Worm (Caenorhabditis elegans) whole organism, L1 larva: ENCODE measurements around the gene syx-2.

Experiments
- C04F5.9 ChIP-seq: sonication (generic microtip); optimal IDR thresholded peaks from 2 replicates; lab custom pipeline; 2016; ENCODE audit warnings: missing genetic modification characterization, missing compliant biosample characterization
- C16A3.4 ChIP-seq: fragments of 150-350 bp; optimal IDR thresholded peaks from 2 replicates; lab custom pipeline; 2014; ENCODE audit warnings: missing biosample characterization, missing genetic modification characterization
- C34B4.2 ChIP-seq: sonication (generic microtip); optimal IDR thresholded peaks from 2 replicates; lab custom pipeline; 2017; ENCODE audit warnings: mild to moderate bottlenecking, missing genetic modification characterization, missing compliant biosample characterization
- aly-2 ChIP-seq: fragments of 150-350 bp; optimal IDR thresholded peaks from 2 replicates; lab custom pipeline; 2014; ENCODE audit warnings: missing biosample characterization, missing genetic modification characterization
- blmp-1 ChIP-seq: fragments of 150-350 bp; optimal IDR thresholded peaks from 2 replicates; lab custom pipeline; 2014; ENCODE audit warnings: missing biosample characterization, missing genetic modification characterization
- ceh-63 ChIP-seq: fragments of 200-800 bp; sonication (Bioruptor generic); optimal IDR thresholded peaks from 2 replicates; lab custom pipeline; 2018; ENCODE audit warnings: mild to moderate bottlenecking, missing genetic modification characterization, missing compliant biosample characterization
- ceh-8 ChIP-seq: fragments of 200-800 bp; sonication (Bioruptor generic); optimal IDR thresholded peaks from 2 replicates; lab custom pipeline; 2018; ENCODE audit warnings: mild to moderate bottlenecking, missing genetic modification characterization, moderate library complexity, missing compliant biosample characterization
- ceh-82 ChIP-seq, 3 experiments: fragments of 150-350 bp in 1 of 3; sonication (generic microtip) in 2 of 3; optimal IDR thresholded peaks; 2 replicates each; lab custom pipeline; 2014 to 2017; ENCODE audit warnings: missing biosample characterization in 3 of 3, missing genetic modification characterization in 3 of 3
- ceh-90 ChIP-seq: sonication (generic microtip); optimal IDR thresholded peaks from 2 replicates; lab custom pipeline; 2016; ENCODE audit warnings: missing genetic modification characterization, missing compliant biosample characterization
- ces-1 ChIP-seq: fragments of 150-350 bp; optimal IDR thresholded peaks from 2 replicates; lab custom pipeline; 2014; ENCODE audit warnings: missing biosample characterization, missing genetic modification reagents, missing genetic modification characterization
- dsc-1 ChIP-seq: sonication (generic microtip); optimal IDR thresholded peaks from 2 replicates; lab custom pipeline; 2016; ENCODE audit warnings: mild to moderate bottlenecking, missing genetic modification characterization, missing compliant biosample characterization
- efl-1 ChIP-seq, 4 experiments: fragments of 150-350 bp; optimal IDR thresholded peaks in 3 of 4; peaks in 1 of 4; 1 replicate in 1 of 4; 2 replicates in 3 of 4; lab custom pipeline; 2014; ENCODE audit warnings: missing biosample characterization in 2 of 4, missing genetic modification characterization in 2 of 4, missing genetic modification reagents in 2 of 4
- efl-3 ChIP-seq: fragments of 200-800 bp; sonication (Bioruptor generic); optimal IDR thresholded peaks from 2 replicates; lab custom pipeline; 2018; ENCODE audit warnings: mild to moderate bottlenecking, missing genetic modification characterization, missing compliant biosample characterization
- egl-13 ChIP-seq: sonication (generic microtip); optimal IDR thresholded peaks from 2 replicates; lab custom pipeline; 2016; ENCODE audit warnings: missing genotype, missing genetic modification reagents, missing genetic modification characterization, missing compliant biosample characterization
- elt-2 ChIP-seq: sonication (generic microtip); optimal IDR thresholded peaks from 2 replicates; lab custom pipeline; 2016; ENCODE audit warnings: missing genetic modification characterization, mild to moderate bottlenecking, inconsistent platforms, missing compliant biosample characterization, missing genetic modification reagents
- elt-3 ChIP-seq, 6 experiments: fragments of 150-350 bp in 1 of 6; sonication (generic microtip); optimal IDR thresholded peaks; 2 replicates each; lab custom pipeline; 2017 to 2018; ENCODE audit warnings: missing biosample characterization in 6 of 6, missing genetic modification characterization in 6 of 6, inconsistent platforms in 1 of 6
- fkh-8 ChIP-seq: sonication (generic microtip); optimal IDR thresholded peaks from 2 replicates; lab custom pipeline; 2016; ENCODE audit warnings: mild to moderate bottlenecking, missing genetic modification characterization, missing compliant biosample characterization
- irx-1 ChIP-seq: sonication (generic microtip); optimal IDR thresholded peaks from 2 replicates; lab custom pipeline; 2016; ENCODE audit warnings: missing genetic modification characterization, missing compliant biosample characterization
- jun-1 ChIP-seq: fragments of 150-350 bp; optimal IDR thresholded peaks from 2 replicates; lab custom pipeline; 2014; ENCODE audit warnings: missing biosample characterization, missing genetic modification reagents, missing genetic modification characterization
- lin-14 ChIP-seq: fragments of 200-800 bp; sonication (Bioruptor generic); optimal IDR thresholded peaks from 2 replicates; lab custom pipeline; 2018; ENCODE audit warnings: mild to moderate bottlenecking, missing genetic modification characterization, moderate library complexity, missing compliant biosample characterization
- lin-35 ChIP-seq, 2 experiments: fragments of 150-350 bp; optimal IDR thresholded peaks; 2 replicates each; lab custom pipeline; 2014; ENCODE audit warnings: missing biosample characterization in 2 of 2, missing genetic modification characterization in 2 of 2, missing genetic modification reagents in 2 of 2
- lin-39 ChIP-seq: fragments of 150-350 bp; optimal IDR thresholded peaks from 2 replicates; lab custom pipeline; 2014; ENCODE audit warnings: missing biosample characterization, missing genetic modification reagents, missing genetic modification characterization
- lir-3 ChIP-seq: sonication (generic microtip); optimal IDR thresholded peaks from 2 replicates; lab custom pipeline; 2016; ENCODE audit warnings: mild to moderate bottlenecking, missing genetic modification characterization, moderate library complexity, missing compliant biosample characterization; ENCODE audit not compliant: poor library complexity
- lsy-2 ChIP-seq, 2 experiments: fragments of 150-350 bp; optimal IDR thresholded peaks; 2 replicates each; lab custom pipeline; 2014; ENCODE audit warnings: missing biosample characterization in 2 of 2, missing genetic modification characterization in 2 of 2
- mdl-1 ChIP-seq, 2 experiments: fragments of 150-350 bp; optimal IDR thresholded peaks; 2 replicates each; lab custom pipeline; 2014 to 2017; ENCODE audit warnings: missing biosample characterization in 2 of 2, missing genetic modification characterization in 2 of 2, inconsistent platforms in 1 of 2
- mep-1 ChIP-seq: fragments of 150-350 bp; optimal IDR thresholded peaks from 2 replicates; lab custom pipeline; 2014; ENCODE audit warnings: missing biosample characterization, missing genetic modification characterization
- nhr-11 ChIP-seq: fragments of 150-350 bp; optimal IDR thresholded peaks from 2 replicates; lab custom pipeline; 2014; ENCODE audit warnings: missing biosample characterization, missing genetic modification characterization
- nhr-19 ChIP-seq: fragments of 200-800 bp; sonication (Bioruptor generic); conservative IDR thresholded peaks from 2 replicates; pipeline ENCODE4 v1.3.6; 2022; ENCODE audit warnings: missing genetic modification characterization, missing compliant biosample characterization
- nhr-20 ChIP-seq: sonication (generic microtip); optimal IDR thresholded peaks from 2 replicates; lab custom pipeline; 2016; ENCODE audit warnings: mild to moderate bottlenecking, missing genetic modification characterization, missing compliant biosample characterization
- nhr-237 ChIP-seq: fragments of 150-350 bp; optimal IDR thresholded peaks from 2 replicates; lab custom pipeline; 2014; ENCODE audit warnings: missing biosample characterization, missing genetic modification characterization
- nhr-28 ChIP-seq: fragments of 150-350 bp; optimal IDR thresholded peaks from 2 replicates; lab custom pipeline; 2014; ENCODE audit warnings: missing biosample characterization, missing genetic modification characterization
- nhr-47 ChIP-seq: sonication (generic microtip); optimal IDR thresholded peaks from 2 replicates; lab custom pipeline; 2016; ENCODE audit warnings: mild to moderate bottlenecking, missing genetic modification characterization, moderate library complexity, missing compliant biosample characterization
- nhr-71 ChIP-seq: sonication (generic microtip); optimal IDR thresholded peaks from 2 replicates; lab custom pipeline; 2016; ENCODE audit warnings: mild to moderate bottlenecking, missing genetic modification characterization, moderate library complexity, missing compliant biosample characterization
- nhr-77 ChIP-seq: fragments of 150-350 bp; optimal IDR thresholded peaks from 2 replicates; lab custom pipeline; 2014; ENCODE audit warnings: missing biosample characterization, missing genetic modification characterization
- rnt-1 ChIP-seq: sonication (generic microtip); optimal IDR thresholded peaks from 2 replicates; lab custom pipeline; 2016; ENCODE audit warnings: mild to moderate bottlenecking, missing genetic modification characterization, moderate library complexity, missing compliant biosample characterization
- skn-1 ChIP-seq: fragments of 150-350 bp; optimal IDR thresholded peaks from 2 replicates; lab custom pipeline; 2014; ENCODE audit warnings: missing biosample characterization, missing genetic modification characterization
- snu-23 ChIP-seq: sonication (generic microtip); optimal IDR thresholded peaks from 2 replicates; lab custom pipeline; 2016; ENCODE audit warnings: missing genetic modification characterization, missing compliant biosample characterization
- swsn-7 ChIP-seq: sonication (generic microtip); optimal IDR thresholded peaks from 2 replicates; lab custom pipeline; 2016; ENCODE audit warnings: missing genetic modification characterization, missing compliant biosample characterization
- tbx-2 ChIP-seq: sonication (generic microtip); optimal IDR thresholded peaks from 2 replicates; lab custom pipeline; 2016; ENCODE audit warnings: missing genetic modification characterization, missing compliant biosample characterization
- tlp-1 ChIP-seq: fragments of 150-350 bp; optimal IDR thresholded peaks from 2 replicates; lab custom pipeline; 2014; ENCODE audit warnings: missing biosample characterization, missing genetic modification characterization
- unc-130 ChIP-seq: fragments of 150-350 bp; optimal IDR thresholded peaks from 2 replicates; lab custom pipeline; 2017; ENCODE audit warnings: missing biosample characterization, missing genetic modification characterization, inconsistent platforms
- unc-86 ChIP-seq: sonication (generic microtip); optimal IDR thresholded peaks from 2 replicates; lab custom pipeline; 2016; ENCODE audit warnings: missing genetic modification characterization, missing compliant biosample characterization
- xbp-1 ChIP-seq: sonication (generic microtip); optimal IDR thresholded peaks from 2 replicates; lab custom pipeline; 2016; ENCODE audit warnings: missing genetic modification characterization, missing compliant biosample characterization
- ztf-4 ChIP-seq: fragments of 150-350 bp; optimal IDR thresholded peaks from 2 replicates; lab custom pipeline; 2014; ENCODE audit warnings: missing biosample characterization, missing genetic modification characterization

The syx-2 gene

DNA sequence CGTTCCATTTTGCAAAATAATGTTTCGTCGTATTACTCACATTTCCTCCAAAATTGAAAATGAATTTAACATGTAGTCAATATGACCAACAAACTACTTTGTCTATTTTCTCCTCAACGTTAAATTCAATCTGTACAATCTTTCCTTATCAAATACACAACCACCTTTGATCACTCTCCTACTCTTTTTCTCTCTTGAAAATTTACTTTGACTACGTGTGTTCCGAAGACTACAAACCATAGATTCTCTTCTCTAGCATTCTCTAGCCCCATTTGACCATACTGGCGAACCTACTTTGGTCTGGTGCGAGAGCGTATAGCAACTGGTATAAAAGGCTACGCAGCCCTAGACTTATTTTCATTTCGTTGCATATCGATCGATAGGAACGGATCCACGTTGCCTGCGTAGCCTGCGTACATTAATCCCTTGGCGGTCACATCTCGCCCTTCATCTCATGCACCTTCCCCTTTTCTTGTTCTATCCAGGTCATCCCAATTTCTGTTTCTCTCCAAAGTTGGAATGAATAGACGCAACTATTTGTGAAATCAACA is 40.3 kb downstream of the syx-2 start:
- no peak for TF ChIP-seq nhr-77 (tag; lab: Kevin White, UChicago)
- TF ChIP-seq mep-1 (tag; lab: Kevin White, UChicago), result peak; percentile 34
- TF ChIP-seq nhr-11 (tag; lab: Kevin White, UChicago), result no peak
- TF ChIP-seq elt-2 (tag; lab: Kevin White, UChicago), result peak; percentile 13
- TF ChIP-seq C34B4.2 (tag; lab: Kevin White, UChicago), result no peak
- TF ChIP-seq tbx-2 (tag; lab: Kevin White, UChicago), result no peak
- TF ChIP-seq skn-1 (tag; lab: Kevin White, UChicago), result no peak
- peak; percentile 51 for TF ChIP-seq nhr-20 (tag; lab: Kevin White, UChicago)
- no peak for TF ChIP-seq lin-14 (GFP tag; lab: Kevin White, UChicago)
- TF ChIP-seq ceh-90 (tag; lab: Kevin White, UChicago), result no peak
- TF ChIP-seq efl-3 (GFP tag; lab: Kevin White, UChicago), result no peak
- peak; percentile 74 for TF ChIP-seq blmp-1 (tag; lab: Kevin White, UChicago)
- TF ChIP-seq elt-3 (tag; optimal IDR thresholded peaks at IDR 0.05; lab: Kevin White, UChicago), result peak in 5 of 6 experiments; percentile 4 to 66 (median 42)
- peak; percentile 2 for TF ChIP-seq nhr-71 (tag; lab: Kevin White, UChicago)
- TF ChIP-seq ces-1 (GFP tag; lab: Kevin White, UChicago), result no peak
- no peak for TF ChIP-seq ztf-4 (tag; lab: Kevin White, UChicago)
- no peak for TF ChIP-seq efl-1 (optimal IDR thresholded peaks at IDR 0.05; lab: Kevin White, UChicago)
- peak in 1 of 2 experiments; percentile 84 for TF ChIP-seq efl-1 (GFP tag; optimal IDR thresholded peaks at IDR 0.05 in 1 of 2; lab: Kevin White, UChicago)
- TF ChIP-seq jun-1 (tag; lab: Kevin White, UChicago), result no peak
- no peak for TF ChIP-seq xbp-1
- TF ChIP-seq lin-39, result no peak
- peak in 1 of 2 experiments; percentile 1 for TF ChIP-seq mdl-1 (tag; optimal IDR thresholded peaks at IDR 0.05; lab: Kevin White, UChicago)
- no peak for TF ChIP-seq ceh-8
- no peak for TF ChIP-seq C16A3.4
- no peak for TF ChIP-seq egl-13 (tag; lab: Kevin White, UChicago)
- peak; percentile 24 for TF ChIP-seq snu-23 (GFP tag; lab: Kevin White, UChicago)
- no peak for TF ChIP-seq nhr-47
- TF ChIP-seq swsn-7 (tag; lab: Kevin White, UChicago), result no peak
- no peak for TF ChIP-seq aly-2 (tag; lab: Kevin White, UChicago)
- no peak for TF ChIP-seq C04F5.9 (tag; lab: Kevin White, UChicago)
- TF ChIP-seq ceh-63, result no peak
- TF ChIP-seq unc-130 (tag; lab: Kevin White, UChicago), result peak; percentile 32

DNA sequence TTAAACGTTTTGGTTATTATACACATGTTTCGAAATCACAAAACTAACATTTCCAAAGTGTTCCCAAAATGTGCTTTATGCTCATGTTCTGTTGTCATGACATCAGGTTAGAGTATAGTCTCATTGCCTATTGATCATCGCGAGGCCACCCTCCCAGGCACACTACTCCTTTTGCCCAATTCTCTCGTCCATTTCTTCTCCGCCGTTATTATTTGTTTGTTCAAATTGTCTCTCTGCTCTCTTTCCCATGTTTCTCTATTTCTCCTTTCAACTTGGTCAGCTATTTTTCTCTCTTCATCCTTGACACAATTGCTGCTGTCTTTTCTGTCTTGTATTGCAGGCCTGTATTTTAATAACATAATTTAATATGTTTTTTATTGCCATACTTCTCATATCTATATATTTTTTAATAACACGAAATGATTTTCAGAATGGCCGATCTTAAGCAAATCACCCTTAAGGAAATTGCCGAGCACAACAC is 41.6 kb downstream of the syx-2 start, which contains the start of gene cytb-5.1:
Gene cytb-5.1, plus strand, starts transcription at position 431 of the 481 bp plus-strand sequence.
- no peak for TF ChIP-seq lir-3 (tag; lab: Kevin White, UChicago)
- peak in 1 of 2 experiments; percentile 11 for TF ChIP-seq lsy-2 (tag; optimal IDR thresholded peaks at IDR 0.05; lab: Kevin White, UChicago)
- TF ChIP-seq unc-86 (tag; lab: Kevin White, UChicago), result no peak
- peak in 2 of 3 experiments; percentile 21 to 46 for TF ChIP-seq ceh-82 (tag; optimal IDR thresholded peaks at IDR 0.05; lab: Kevin White, UChicago)
- peak; percentile 8 for TF ChIP-seq elt-2 (tag; lab: Kevin White, UChicago)
- TF ChIP-seq dsc-1 (tag; lab: Kevin White, UChicago), result no peak
- TF ChIP-seq tlp-1 (tag; lab: Kevin White, UChicago), result no peak
- peak; percentile 36 for TF ChIP-seq snu-23 (GFP tag; lab: Kevin White, UChicago)
- TF ChIP-seq lin-14 (GFP tag; lab: Kevin White, UChicago), result peak; percentile 68
- peak; percentile 45 for TF ChIP-seq blmp-1 (tag; lab: Kevin White, UChicago)
- peak in 1 of 2 experiments; percentile 5 for TF ChIP-seq mdl-1 (tag; optimal IDR thresholded peaks at IDR 0.05; lab: Kevin White, UChicago)
- TF ChIP-seq nhr-20 (tag; lab: Kevin White, UChicago), result peak; percentile 78
- peak in 1 of 2 experiments; percentile 24 for TF ChIP-seq lin-35 (GFP tag; optimal IDR thresholded peaks at IDR 0.05; lab: Kevin White, UChicago)
- no peak for TF ChIP-seq tbx-2 (tag; lab: Kevin White, UChicago)
- TF ChIP-seq skn-1 (tag; lab: Kevin White, UChicago), result peak; percentile 2
- TF ChIP-seq irx-1 (tag; lab: Kevin White, UChicago), result no peak
- no peak for TF ChIP-seq nhr-28 (tag; lab: Kevin White, UChicago)
- peak; percentile 39 for TF ChIP-seq fkh-8
- TF ChIP-seq efl-1 (optimal IDR thresholded peaks at IDR 0.05; lab: Kevin White, UChicago), result peak in 1 of 2 experiments; percentile 8
- peak in 1 of 2 experiments; percentile 7 for TF ChIP-seq efl-1 (GFP tag; optimal IDR thresholded peaks at IDR 0.05 in 1 of 2; lab: Kevin White, UChicago)
- TF ChIP-seq xbp-1, result peak; percentile 6
- TF ChIP-seq jun-1 (tag; lab: Kevin White, UChicago), result peak; percentile 44
- peak in 1 of 6 experiments; percentile 17 for TF ChIP-seq elt-3 (tag; optimal IDR thresholded peaks at IDR 0.05; lab: Kevin White, UChicago)
- TF ChIP-seq nhr-77 (tag; lab: Kevin White, UChicago), result peak; percentile 51
- TF ChIP-seq nhr-237 (tag; lab: Kevin White, UChicago), result peak; percentile 3
- no peak for TF ChIP-seq nhr-19
- TF ChIP-seq rnt-1 (tag; lab: Kevin White, UChicago), result peak; percentile 28
- TF ChIP-seq nhr-47, result peak; percentile 28
- TF ChIP-seq swsn-7 (tag; lab: Kevin White, UChicago), result peak; percentile 38
- TF ChIP-seq nhr-71 (tag; lab: Kevin White, UChicago), result peak; percentile 52
